Worm (Caenorhabditis elegans) whole organism, L4 larva: ENCODE measurements around the gene enri-1.

Experiments
- D1046.2 ChIP-seq: fragments of 200-800 bp; sonication (Bioruptor generic); IDR thresholded peaks from 2 replicates; pipeline ENCODE4 v1.3.6; 2022; ENCODE audit warnings: missing genetic modification characterization, missing compliant biosample characterization
- F37D6.2 ChIP-seq: sonication (generic microtip); optimal IDR thresholded peaks from 2 replicates; lab custom pipeline; 2016; ENCODE audit warnings: mild to moderate bottlenecking, missing genetic modification characterization, missing compliant biosample characterization
- F44E2.7 ChIP-seq: fragments of 200-800 bp; sonication (Bioruptor generic); IDR thresholded peaks from 2 replicates; pipeline ENCODE4 v2.1.2; 2022; ENCODE audit warnings: missing genetic modification characterization, missing compliant biosample characterization
- T26A8.4 ChIP-seq: fragments of 200-800 bp; sonication (Bioruptor generic); IDR thresholded peaks from 2 replicates; pipeline ENCODE4 v1.3.6; 2022; ENCODE audit warnings: missing genetic modification characterization, missing compliant biosample characterization
- Y5F2A.4 ChIP-seq: fragments of 200-800 bp; sonication (Bioruptor generic); optimal IDR thresholded peaks from 2 replicates; lab custom pipeline; 2018; ENCODE audit warnings: mild to moderate bottlenecking, missing genetic modification characterization, missing compliant biosample characterization
- ZK546.5 ChIP-seq, 2 experiments: sonication (generic microtip); optimal IDR thresholded peaks; 2 replicates each; lab custom pipeline; 2017; ENCODE audit warnings: missing biosample characterization in 2 of 2, missing genetic modification characterization in 2 of 2
- ama-1 ChIP-seq: fragments of 150-350 bp; optimal IDR thresholded peaks from 2 replicates; lab custom pipeline; 2014; ENCODE audit warnings: inconsistent platforms, mixed read lengths
- ceh-28 ChIP-seq: fragments of 150-350 bp; optimal IDR thresholded peaks from 2 replicates; lab custom pipeline; 2014; ENCODE audit warnings: missing biosample characterization, missing genetic modification reagents, missing genetic modification characterization
- ceh-32 ChIP-seq: sonication (generic microtip); optimal IDR thresholded peaks from 2 replicates; lab custom pipeline; 2016; ENCODE audit warnings: mild to moderate bottlenecking, missing genetic modification characterization, missing compliant biosample characterization; ENCODE audit not compliant: poor library complexity
- ceh-82 ChIP-seq: sonication (generic microtip); optimal IDR thresholded peaks from 2 replicates; lab custom pipeline; 2017; ENCODE audit warnings: missing biosample characterization, missing genetic modification characterization
- ces-1 ChIP-seq: fragments of 150-350 bp; sonication (generic microtip); optimal IDR thresholded peaks from 4 replicates; lab custom pipeline; 2014; ENCODE audit warnings: missing biosample characterization, missing genetic modification reagents, missing genetic modification characterization
- cey-2 ChIP-seq: sonication (generic microtip); optimal IDR thresholded peaks from 3 replicates; lab custom pipeline; 2017; ENCODE audit warnings: missing genetic modification characterization, mild to moderate bottlenecking, missing compliant biosample characterization, antibody characterized with exemption, borderline replicate concordance; ENCODE audit not compliant: insufficient read depth
- daf-16 ChIP-seq, 3 experiments: sonication (generic microtip); optimal IDR thresholded peaks; 2 replicates each; lab custom pipeline; 2016 to 2017; ENCODE audit warnings: missing genetic modification characterization in 3 of 3, missing genetic modification reagents in 3 of 3, mild to moderate bottlenecking in 2 of 3, missing compliant biosample characterization in 2 of 3, missing biosample characterization in 1 of 3, moderate library complexity in 1 of 3
- daf-8 ChIP-seq: fragments of 200-800 bp; sonication (Bioruptor generic); IDR thresholded peaks from 2 replicates; pipeline ENCODE4 v1.3.6; 2022; ENCODE audit warnings: missing genetic modification characterization, missing compliant biosample characterization
- dmd-6 ChIP-seq: fragments of 200-800 bp; sonication (Bioruptor generic); IDR thresholded peaks from 2 replicates; pipeline ENCODE4 v1.3.6; 2022; ENCODE audit warnings: missing genetic modification reagents, missing genetic modification characterization, missing compliant biosample characterization
- dmd-8 ChIP-seq: fragments of 200-800 bp; sonication (Bioruptor generic); IDR thresholded peaks from 2 replicates; pipeline ENCODE4 v1.3.6; 2022; ENCODE audit warnings: missing genetic modification characterization, missing compliant biosample characterization
- dmd-9 ChIP-seq: fragments of 200-800 bp; sonication (Bioruptor generic); IDR thresholded peaks from 2 replicates; pipeline ENCODE4 v1.3.6; 2022; ENCODE audit warnings: missing genetic modification reagents, missing genetic modification characterization, missing compliant biosample characterization
- dpl-1 ChIP-seq: fragments of 150-350 bp; optimal IDR thresholded peaks from 2 replicates; lab custom pipeline; 2014; ENCODE audit warnings: missing biosample characterization, missing genetic modification reagents, missing genetic modification characterization
- dve-1 ChIP-seq: sonication (generic microtip); optimal IDR thresholded peaks from 2 replicates; lab custom pipeline; 2017; ENCODE audit warnings: antibody characterized with exemption, mild to moderate bottlenecking, missing genetic modification characterization, missing compliant biosample characterization; ENCODE audit not compliant: insufficient read depth
- fkh-10 ChIP-seq: fragments of 150-350 bp; optimal IDR thresholded peaks from 2 replicates; lab custom pipeline; 2014; ENCODE audit warnings: missing biosample characterization, missing genetic modification reagents, missing genetic modification characterization
- fos-1 ChIP-seq: fragments of 150-350 bp; optimal IDR thresholded peaks from 2 replicates; lab custom pipeline; 2014; ENCODE audit warnings: missing biosample characterization, missing genetic modification characterization
- hlh-11 ChIP-seq: fragments of 200-800 bp; sonication (Bioruptor generic); optimal IDR thresholded peaks from 2 replicates; lab custom pipeline; 2018; ENCODE audit warnings: mild to moderate bottlenecking, missing genetic modification characterization, missing compliant biosample characterization
- hmg-1.1 ChIP-seq: fragments of 200-800 bp; sonication (Bioruptor generic); IDR thresholded peaks from 2 replicates; pipeline ENCODE4 v1.3.6; 2022; ENCODE audit warnings: missing genetic modification reagents, missing genetic modification characterization, missing compliant biosample characterization
- lim-7 ChIP-seq: fragments of 200-800 bp; sonication (Bioruptor generic); IDR thresholded peaks from 2 replicates; pipeline ENCODE4 v1.3.6; 2022; ENCODE audit warnings: missing genetic modification characterization, missing compliant biosample characterization
- lin-1 ChIP-seq: fragments of 200-800 bp; sonication (Bioruptor generic); IDR thresholded peaks from 2 replicates; pipeline ENCODE4 v1.3.6; 2022; ENCODE audit warnings: missing genetic modification reagents, missing genetic modification characterization, missing compliant biosample characterization
- lin-29 ChIP-seq: fragments of 200-800 bp; sonication (Bioruptor generic); IDR thresholded peaks from 2 replicates; pipeline ENCODE4 v1.3.6; 2022; ENCODE audit warnings: missing genetic modification reagents, missing genetic modification characterization, missing compliant biosample characterization
- madf-5 ChIP-seq, 2 experiments: fragments of 200-800 bp; sonication (Bioruptor generic); IDR thresholded peaks; 2 replicates each; pipeline ENCODE4 v1.3.6; 2022; ENCODE audit warnings: missing compliant biosample characterization in 2 of 2, missing genetic modification characterization in 2 of 2
- madf-9 ChIP-seq: fragments of 200-800 bp; sonication (Bioruptor generic); conservative IDR thresholded peaks from 2 replicates; pipeline ENCODE4 v1.3.6; 2022; ENCODE audit warnings: missing genetic modification reagents, missing genetic modification characterization, missing compliant biosample characterization
- nhr-111 ChIP-seq: fragments of 200-800 bp; sonication (Bioruptor generic); optimal IDR thresholded peaks from 2 replicates; lab custom pipeline; 2018; ENCODE audit warnings: mild to moderate bottlenecking, missing genetic modification characterization, missing compliant biosample characterization
- nhr-25 ChIP-seq: sonication (generic microtip); optimal IDR thresholded peaks from 2 replicates; lab custom pipeline; 2017; ENCODE audit warnings: missing genetic modification characterization, mild to moderate bottlenecking, missing compliant biosample characterization, antibody characterized with exemption, moderate library complexity, borderline replicate concordance; ENCODE audit not compliant: insufficient read depth
- nhr-28 ChIP-seq: fragments of 150-350 bp; optimal IDR thresholded peaks from 2 replicates; lab custom pipeline; 2014; ENCODE audit warnings: missing biosample characterization, missing genetic modification characterization
- nhr-41 ChIP-seq: fragments of 200-800 bp; sonication (Bioruptor generic); IDR thresholded peaks from 2 replicates; pipeline ENCODE4 v1.3.6; 2022; ENCODE audit warnings: missing genetic modification reagents, missing genetic modification characterization, missing compliant biosample characterization
- nhr-42 ChIP-seq: fragments of 200-800 bp; sonication (Bioruptor generic); IDR thresholded peaks from 2 replicates; pipeline ENCODE4 v1.3.6; 2022; ENCODE audit warnings: missing genetic modification characterization, missing compliant biosample characterization
- nhr-48 ChIP-seq: sonication (generic microtip); optimal IDR thresholded peaks from 2 replicates; lab custom pipeline; 2016; ENCODE audit warnings: mild to moderate bottlenecking, missing genetic modification characterization, missing compliant biosample characterization
- nhr-76 ChIP-seq: fragments of 150-350 bp; optimal IDR thresholded peaks from 2 replicates; lab custom pipeline; 2014; ENCODE audit warnings: missing biosample characterization, missing genetic modification characterization
- nhr-77 ChIP-seq: fragments of 150-350 bp; optimal IDR thresholded peaks from 2 replicates; lab custom pipeline; 2014; ENCODE audit warnings: missing biosample characterization, missing genetic modification characterization
- pha-4 ChIP-seq, 2 experiments: fragments of 150-350 bp in 1 of 2; fragments of 200-800 bp in 1 of 2; sonication (Bioruptor generic) in 1 of 2; IDR thresholded peaks in 1 of 2; optimal IDR thresholded peaks in 1 of 2; 2 replicates each; pipeline versions ENCODE4 v1.3.6 to Lab custom; 2014 to 2022; ENCODE audit warnings: missing genetic modification characterization in 2 of 2, missing genetic modification reagents in 2 of 2, missing biosample characterization in 1 of 2, missing compliant biosample characterization in 1 of 2
- php-3 ChIP-seq: fragments of 200-800 bp; sonication (Bioruptor generic); IDR thresholded peaks from 2 replicates; pipeline ENCODE4 v1.3.6; 2022; ENCODE audit warnings: missing genetic modification reagents, missing genetic modification characterization, missing compliant biosample characterization
- pqm-1 ChIP-seq: sonication (generic microtip); optimal IDR thresholded peaks from 2 replicates; lab custom pipeline; 2017; ENCODE audit warnings: missing biosample characterization, missing genetic modification characterization
- saeg-2 ChIP-seq: fragments of 200-800 bp; sonication (Bioruptor generic); IDR thresholded peaks from 2 replicates; pipeline ENCODE4 v1.3.6; 2022; ENCODE audit warnings: missing genetic modification reagents, missing genetic modification characterization, missing compliant biosample characterization
- snpc-1.2 ChIP-seq: fragments of 200-800 bp; sonication (Bioruptor generic); IDR thresholded peaks from 2 replicates; pipeline ENCODE4 v1.3.6; 2022; ENCODE audit warnings: missing genetic modification reagents, missing genetic modification characterization, missing compliant biosample characterization
- spr-1 ChIP-seq: sonication (generic microtip); optimal IDR thresholded peaks from 2 replicates; lab custom pipeline; 2016; ENCODE audit warnings: mild to moderate bottlenecking, missing genetic modification characterization, missing compliant biosample characterization
- tag-97 ChIP-seq: fragments of 200-800 bp; sonication (Bioruptor generic); IDR thresholded peaks from 2 replicates; pipeline ENCODE4 v1.3.6; 2022; ENCODE audit warnings: missing genetic modification characterization, missing compliant biosample characterization
- tra-1 ChIP-seq: fragments of 200-800 bp; sonication (Bioruptor generic); IDR thresholded peaks from 2 replicates; pipeline ENCODE4 v1.3.6; 2022; ENCODE audit warnings: missing genetic modification reagents, missing genetic modification characterization, missing compliant biosample characterization
- vab-7 ChIP-seq: fragments of 200-800 bp; sonication (Bioruptor generic); IDR thresholded peaks from 2 replicates; pipeline ENCODE4 v1.3.6; 2022; ENCODE audit warnings: missing genetic modification reagents, missing genetic modification characterization, missing compliant biosample characterization
- zag-1 ChIP-seq: fragments of 150-350 bp; optimal IDR thresholded peaks from 2 replicates; lab custom pipeline; 2014; ENCODE audit warnings: missing biosample characterization, missing genetic modification characterization
- ztf-7 ChIP-seq: fragments of 150-350 bp; optimal IDR thresholded peaks from 2 replicates; lab custom pipeline; 2014; ENCODE audit warnings: missing biosample characterization, missing genetic modification characterization

Gene enri-1

ce11 chrII:2312747-2313146, 28.7 kb downstream of the enri-1 start, which contains the start of the genes trim-21 and B0281.1:
Gene trim-21, minus strand, starts transcription at chrII:2312847.
Gene B0281.1, plus strand, starts transcription at chrII:2313067.
- TF ChIP-seq hlh-11 (tag; lab: Kevin White, UChicago) = no peak
- TF ChIP-seq ces-1 = no peak
- no peak for TF ChIP-seq cey-2 (tag; lab: Kevin White, UChicago)
- no peak for TF ChIP-seq nhr-76 (tag; lab: Kevin White, UChicago)
- no peak for TF ChIP-seq lin-1 (GFP tag; lab: Robert Waterston, UW)
- no peak for TF ChIP-seq ama-1 (lab: Kevin White, UChicago)
- no peak for TF ChIP-seq nhr-77 (tag; lab: Kevin White, UChicago)
- no peak for TF ChIP-seq daf-8 (GFP tag; lab: Robert Waterston, UW)
- no peak for TF ChIP-seq nhr-42
- no peak for TF ChIP-seq zag-1 (tag; lab: Kevin White, UChicago)
- no peak for TF ChIP-seq nhr-111 (GFP tag; lab: Kevin White, UChicago)
- no peak for TF ChIP-seq Y5F2A.4 (GFP tag; lab: Kevin White, UChicago)
- no peak for TF ChIP-seq lim-7 (GFP tag; lab: Robert Waterston, UW)
- no peak for TF ChIP-seq T26A8.4 (GFP tag; lab: Robert Waterston, UW)
- no peak for TF ChIP-seq ceh-28 (tag; lab: Kevin White, UChicago)
- no peak for TF ChIP-seq tag-97
- no peak for TF ChIP-seq F37D6.2 (tag; lab: Kevin White, UChicago)
- no peak for TF ChIP-seq D1046.2 (GFP tag; lab: Robert Waterston, UW)
- no peak for TF ChIP-seq fkh-10
- no peak for TF ChIP-seq saeg-2 (GFP tag; lab: Robert Waterston, UW)

DNA sequence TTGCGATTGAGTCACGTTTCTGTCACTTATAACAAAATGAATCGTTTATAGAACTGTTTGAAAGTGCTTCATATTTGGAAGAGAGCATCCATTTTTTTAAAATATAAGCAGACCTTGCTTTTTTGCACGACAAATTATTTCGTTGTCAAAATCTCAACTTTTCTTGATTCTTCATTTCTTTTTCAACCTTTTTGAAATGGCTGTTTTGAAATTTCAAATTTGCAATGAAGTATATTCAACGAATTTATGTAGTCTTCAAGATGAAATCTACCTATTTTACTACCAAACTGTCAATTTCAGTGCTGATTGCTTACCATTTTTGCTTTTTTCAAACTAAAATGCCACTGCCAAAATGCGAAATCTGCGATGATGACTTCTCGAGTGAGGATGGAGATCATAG, 34.7 kb downstream of the enri-1 start, which contains the start of gene B0281.3:
B0281.3 (plus strand) TSS at position 301 of the 400 bp plus-strand sequence.
- TF ChIP-seq ztf-7 (tag; lab: Kevin White, UChicago) = no peak
- no peak for TF ChIP-seq hmg-1.1
- TF ChIP-seq ama-1 (lab: Kevin White, UChicago) = no peak
- no peak for TF ChIP-seq fos-1 (tag; lab: Kevin White, UChicago)
- no peak for TF ChIP-seq lin-29 (GFP tag; lab: Robert Waterston, UW)
- no peak for TF ChIP-seq D1046.2 (GFP tag; lab: Robert Waterston, UW)
- TF ChIP-seq ceh-32 = no peak
- TF ChIP-seq daf-8 (GFP tag; lab: Robert Waterston, UW) = no peak
- TF ChIP-seq madf-9 (GFP tag; lab: Robert Waterston, UW) = no peak
- no peak for TF ChIP-seq dmd-9 (GFP tag; lab: Robert Waterston, UW)
- no peak for TF ChIP-seq dve-1 (tag; lab: Kevin White, UChicago)
- no peak for TF ChIP-seq nhr-25 (tag; lab: Kevin White, UChicago)
- TF ChIP-seq vab-7 (GFP tag; lab: Robert Waterston, UW) = no peak
- TF ChIP-seq T26A8.4 (GFP tag; lab: Robert Waterston, UW) = no peak
- TF ChIP-seq zag-1 (tag; lab: Kevin White, UChicago) = no peak
- TF ChIP-seq spr-1 = no peak
- no peak for TF ChIP-seq nhr-48 (tag; lab: Kevin White, UChicago)
- no peak for TF ChIP-seq dmd-8 (GFP tag; lab: Robert Waterston, UW)
- no peak for TF ChIP-seq pha-4 (GFP tag; IDR thresholded peaks at IDR 0.05; lab: Robert Waterston, UW)
- TF ChIP-seq pha-4 (tag; optimal IDR thresholded peaks at IDR 0.05; lab: Kevin White, UChicago) = no peak
- TF ChIP-seq ZK546.5 (tag; optimal IDR thresholded peaks at IDR 0.05; lab: Kevin White, UChicago) = no peak

ce11 chrII:2305507-2305906, 35.9 kb downstream of the enri-1 start:
- TF ChIP-seq F44E2.7 = no peak
- no peak for TF ChIP-seq madf-5 (GFP tag; IDR thresholded peaks at IDR 0.05; lab: Robert Waterston, UW)
- no peak for TF ChIP-seq ceh-82 (tag; lab: Kevin White, UChicago)
- TF ChIP-seq daf-16 (GFP tag; optimal IDR thresholded peaks at IDR 0.05; lab: Kevin White, UChicago) = no peak
- TF ChIP-seq daf-16 (tag; optimal IDR thresholded peaks at IDR 0.05; lab: Kevin White, UChicago) = peak; percentile 52
- no peak for TF ChIP-seq tra-1 (GFP tag; lab: Robert Waterston, UW)
- TF ChIP-seq pqm-1 (tag; lab: Kevin White, UChicago) = peak; percentile 93
- TF ChIP-seq php-3 (GFP tag; lab: Robert Waterston, UW) = no peak
- TF ChIP-seq dmd-6 = peak; percentile 10; the same call in 1 of the 2 replicates
- no peak for TF ChIP-seq snpc-1.2 (GFP tag; lab: Robert Waterston, UW)
- peak; percentile 26; the same call in 1 of the 2 replicates for TF ChIP-seq lin-1 (GFP tag; lab: Robert Waterston, UW)
- TF ChIP-seq nhr-41 = no peak
- TF ChIP-seq nhr-28 = peak; percentile 61
- no peak for TF ChIP-seq cey-2 (tag; lab: Kevin White, UChicago)
- no peak for TF ChIP-seq dpl-1
- no peak for TF ChIP-seq Y5F2A.4 (GFP tag; lab: Kevin White, UChicago)
- TF ChIP-seq pha-4 (GFP tag; IDR thresholded peaks at IDR 0.05; lab: Robert Waterston, UW) = no peak
- no peak for TF ChIP-seq pha-4 (tag; optimal IDR thresholded peaks at IDR 0.05; lab: Kevin White, UChicago)
